Worm (Caenorhabditis elegans): ENCODE results near the gene unc-9.

- TF ChIP-seq nhr-76 (tag; optimal IDR thresholded peaks at IDR 0.05) (no peak), snpc-4 (tag; optimal IDR thresholded peaks at IDR 0.05) (no peak), elt-2 (tag; optimal IDR thresholded peaks at IDR 0.05) (no peak), fkh-10 (GFP tag; optimal IDR thresholded peaks at IDR 0.05) (no peak), pha-4 (tag; optimal IDR thresholded peaks at IDR 0.05) (no peak), tbx-2 (tag; optimal IDR thresholded peaks at IDR 0.05) (no peak)
Observed at ce11 chrX:13178347-13178746, 23.2 kb upstream of the unc-9 start, which contains the start of gene nlp-3.
